Worm (Caenorhabditis elegans): Measurements from ENCODE around the gene brap-2.

ce11 chrII:5429522-5430257, 36.7 kb upstream of the brap-2 start, which contains the start of the genes F07F6.4 and F07F6.2:
- no peak for TF ChIP-seq nhr-77 (tag; optimal IDR thresholded peaks at IDR 0.05)
- no peak for TF ChIP-seq nhr-23 (tag; optimal IDR thresholded peaks at IDR 0.05)
- TF ChIP-seq ZK546.5 (tag; optimal IDR thresholded peaks at IDR 0.05): no peak
- no peak for TF ChIP-seq unc-62 (GFP tag; optimal IDR thresholded peaks at IDR 0.05)

All from whole organism, L3 larva.